Worm (Caenorhabditis elegans) whole organism, mixed stage, embryonic: Measurements from ENCODE around the gene K11H3.8.
A peak's percentile ranks its signal among the peaks of the same experiment; 100 is the strongest.

Experiments
- blmp-1 ChIP-seq: fragments of 150-350 bp; optimal IDR thresholded peaks from 2 replicates; lab custom pipeline; 2014; ENCODE audit warnings: missing biosample characterization, missing genetic modification characterization
- ces-1 ChIP-seq: fragments of 150-350 bp; optimal IDR thresholded peaks from 2 replicates; lab custom pipeline; 2014; ENCODE audit warnings: missing biosample characterization, missing genetic modification reagents, missing genetic modification characterization
- elt-1 ChIP-seq: sonication (generic microtip); optimal IDR thresholded peaks from 2 replicates; lab custom pipeline; 2017; ENCODE audit warnings: missing genetic modification characterization, mild to moderate bottlenecking, missing compliant biosample characterization, antibody characterized with exemption, moderate library complexity, borderline replicate concordance; ENCODE audit not compliant: insufficient read depth
- elt-3 ChIP-seq: fragments of 150-350 bp; optimal IDR thresholded peaks from 2 replicates; lab custom pipeline; 2014; ENCODE audit warnings: missing biosample characterization, missing genetic modification characterization
- lsy-2 ChIP-seq: fragments of 150-350 bp; optimal IDR thresholded peaks from 2 replicates; lab custom pipeline; 2014; ENCODE audit warnings: missing biosample characterization, missing genetic modification characterization
- mls-2 ChIP-seq: sonication (generic microtip); optimal IDR thresholded peaks from 2 replicates; lab custom pipeline; 2016; ENCODE audit warnings: mild to moderate bottlenecking, missing genetic modification characterization, moderate library complexity, missing compliant biosample characterization
- snpc-4 ChIP-seq: fragments of 150-350 bp; optimal IDR thresholded peaks from 2 replicates; lab custom pipeline; 2014; ENCODE audit warnings: missing biosample characterization, missing genetic modification characterization
- unc-62 ChIP-seq: fragments of 150-350 bp; optimal IDR thresholded peaks from 2 replicates; lab custom pipeline; 2014; ENCODE audit warnings: missing biosample characterization, missing genetic modification reagents, missing genetic modification characterization
- ztf-11 ChIP-seq: fragments of 150-350 bp; optimal IDR thresholded peaks from 2 replicates; lab custom pipeline; 2014; ENCODE audit warnings: missing biosample characterization, missing genetic modification characterization

ce11 chrIII:9817894-9818293 is 17.1 kb upstream of the K11H3.8 start:
- TF ChIP-seq elt-1 (tag; lab: Kevin White, UChicago): no peak
- TF ChIP-seq elt-3 (tag; lab: Kevin White, UChicago): no peak
- no peak for TF ChIP-seq mls-2 (tag; lab: Kevin White, UChicago)
- no peak for TF ChIP-seq unc-62 (GFP tag; lab: Kevin White, UChicago)
- TF ChIP-seq ces-1 (GFP tag; lab: Kevin White, UChicago): no peak
- peak; percentile 81 for TF ChIP-seq lsy-2 (tag; lab: Kevin White, UChicago)
- no peak for TF ChIP-seq snpc-4
- no peak for TF ChIP-seq ztf-11 (tag; lab: Kevin White, UChicago)
- no peak for TF ChIP-seq blmp-1
